Fruit fly (Drosophila melanogaster) whole organism, embryonic: ENCODE results near the gene CG31710.

ENCODE experiments used
- Abd-B ChIP-seq: fragments of 200-800 bp; sonication (Bioruptor generic); optimal IDR thresholded peaks from 2 replicates; lab custom pipeline; 2018; ENCODE audit warnings: missing biosample characterization, mild to moderate bottlenecking, missing genetic modification characterization, moderate library complexity
- Aef1 ChIP-seq: fragments of 200-800 bp; sonication (Bioruptor generic); IDR thresholded peaks from 3 replicates; pipeline ENCODE4 v1.3.6; 2022; ENCODE audit warnings: missing biosample characterization, missing genetic modification characterization
- Asciz ChIP-seq: fragments of 200-800 bp; sonication (Bioruptor generic); optimal IDR thresholded peaks from 2 replicates; lab custom pipeline; 2017; ENCODE audit warnings: missing biosample characterization, mild to moderate bottlenecking, missing genetic modification characterization, missing genetic modification reagents
- B-H1 ChIP-seq: fragments of 200-800 bp; sonication (Bioruptor generic); IDR thresholded peaks from 3 replicates; pipeline ENCODE4 v1.3.6; 2022; ENCODE audit warnings: missing biosample characterization, missing genetic modification characterization
- CG1024 ChIP-seq: fragments of 200-800 bp; sonication (Bioruptor generic); IDR thresholded peaks from 2 replicates; pipeline ENCODE4 v1.3.6; 2022; ENCODE audit warnings: missing biosample characterization, missing genetic modification characterization
- CG10366 ChIP-seq: fragments of 200-800 bp; sonication (Bioruptor generic); IDR thresholded peaks from 2 replicates; pipeline ENCODE4 v1.3.6; 2022; ENCODE audit warnings: missing biosample characterization, missing genetic modification characterization
- CG11247 ChIP-seq: fragments of 200-800 bp; sonication (Bioruptor generic); IDR thresholded peaks from 2 replicates; pipeline ENCODE4 v1.3.6; 2022; ENCODE audit warnings: missing biosample characterization, missing genetic modification characterization
- CG11695 ChIP-seq: fragments of 200-800 bp; sonication (Bioruptor generic); IDR thresholded peaks from 3 replicates; pipeline ENCODE4 v1.3.6; 2022; ENCODE audit warnings: missing biosample characterization, missing genetic modification characterization
- CG12155 ChIP-seq: fragments of 200-800 bp; sonication (Bioruptor generic); optimal IDR thresholded peaks from 3 replicates; lab custom pipeline; 2016; ENCODE audit warnings: missing biosample characterization, missing genetic modification characterization
- CG12391 ChIP-seq: fragments of 200-800 bp; sonication (Bioruptor generic); optimal IDR thresholded peaks from 3 replicates; lab custom pipeline; 2018; ENCODE audit warnings: missing biosample characterization, mild to moderate bottlenecking, missing genetic modification characterization, moderate library complexity
- CG1529 ChIP-seq: fragments of 200-800 bp; sonication (Bioruptor generic); optimal IDR thresholded peaks from 3 replicates; lab custom pipeline; 2018; ENCODE audit warnings: missing biosample characterization, missing genetic modification characterization
- CG2199 ChIP-seq: fragments of 200-800 bp; sonication (Bioruptor generic); IDR thresholded peaks from 3 replicates; pipeline ENCODE4 v1.3.6; 2022; ENCODE audit warnings: missing biosample characterization, missing genetic modification characterization
- CG30403 ChIP-seq: fragments of 200-800 bp; sonication (Bioruptor generic); optimal IDR thresholded peaks from 3 replicates; lab custom pipeline; 2016; ENCODE audit warnings: missing biosample characterization, missing genetic modification characterization
- CG4328 ChIP-seq: fragments of 200-800 bp; sonication (Bioruptor generic); optimal IDR thresholded peaks from 3 replicates; lab custom pipeline; 2017; ENCODE audit warnings: missing biosample characterization, missing genetic modification reagents, missing genetic modification characterization
- CG43689 ChIP-seq: fragments of 200-800 bp; sonication (Bioruptor generic); IDR thresholded peaks from 2 replicates; pipeline ENCODE4 v1.3.6; 2022; ENCODE audit warnings: missing biosample characterization, missing genetic modification characterization
- CG4424 ChIP-seq: fragments of 200-800 bp; sonication (Bioruptor generic); optimal IDR thresholded peaks from 3 replicates; lab custom pipeline; 2016; ENCODE audit warnings: missing biosample characterization, missing genetic modification characterization
- CG6689 ChIP-seq: fragments of 200-800 bp; sonication (Bioruptor generic); IDR thresholded peaks from 2 replicates; pipeline ENCODE4 v1.3.6; 2022; ENCODE audit warnings: missing biosample characterization, missing genetic modification characterization
- CG6765 ChIP-seq: fragments of 200-800 bp; sonication (Bioruptor generic); optimal IDR thresholded peaks from 3 replicates; lab custom pipeline; 2017; ENCODE audit warnings: missing biosample characterization, mild to moderate bottlenecking, missing genetic modification characterization
- CG8765 ChIP-seq: fragments of 200-800 bp; sonication (Bioruptor generic); IDR thresholded peaks from 2 replicates; pipeline ENCODE4 v1.3.6; 2022; ENCODE audit warnings: missing biosample characterization, missing genetic modification characterization
- Dad ChIP-seq: fragments of 200-800 bp; sonication (Bioruptor generic); optimal IDR thresholded peaks from 3 replicates; lab custom pipeline; 2016; ENCODE audit warnings: missing biosample characterization, missing genetic modification characterization
- Dfd ChIP-seq, 2 experiments: fragments of >200 bp; optimal IDR thresholded peaks; 2 replicates each; lab custom pipeline; 2017; ENCODE audit warnings: missing biosample characterization in 2 of 2, missing genetic modification characterization in 2 of 2
- Dref ChIP-seq: fragments of 200-800 bp; sonication (Bioruptor generic); IDR thresholded peaks from 2 replicates; pipeline ENCODE4 v1.3.6; 2022; ENCODE audit warnings: missing biosample characterization, missing genetic modification characterization
- Ets65A ChIP-seq: fragments of 200-800 bp; sonication (Bioruptor generic); peaks from one replicate; lab custom pipeline; 2016; ENCODE audit warnings: missing biosample characterization, missing genetic modification characterization
- Ets97D ChIP-seq: fragments of 200-800 bp; sonication (Bioruptor generic); optimal IDR thresholded peaks from 3 replicates; lab custom pipeline; 2016; ENCODE audit warnings: missing biosample characterization, missing genetic modification characterization
- Gsc ChIP-seq: fragments of 200-800 bp; sonication (Bioruptor generic); IDR thresholded peaks from 2 replicates; pipeline ENCODE4 v1.3.6; 2022; ENCODE audit warnings: missing biosample characterization, missing genetic modification characterization
- HLHmδ ChIP-seq: fragments of 200-800 bp; sonication (Bioruptor generic); optimal IDR thresholded peaks from 2 replicates; lab custom pipeline; 2018; ENCODE audit warnings: missing biosample characterization, mild to moderate bottlenecking, missing genetic modification characterization, moderate library complexity
- Lpt ChIP-seq: fragments of >200 bp; optimal IDR thresholded peaks from 2 replicates; lab custom pipeline; 2018; ENCODE audit warnings: missing biosample characterization, missing genetic modification characterization
- NFAT ChIP-seq: fragments of 200-800 bp; sonication (Bioruptor generic); IDR thresholded peaks from 2 replicates; pipeline ENCODE4 v1.3.6; 2022; ENCODE audit warnings: missing biosample characterization, missing genetic modification characterization
- Oaz ChIP-seq: fragments of 200-800 bp; sonication (Bioruptor generic); IDR thresholded peaks from 2 replicates; pipeline ENCODE4 v1.3.6; 2022; ENCODE audit warnings: missing biosample characterization, missing genetic modification characterization
- Oli ChIP-seq: fragments of 200-800 bp; sonication (Bioruptor generic); optimal IDR thresholded peaks from 2 replicates; lab custom pipeline; 2018; ENCODE audit warnings: missing biosample characterization, mild to moderate bottlenecking, missing genetic modification characterization, moderate library complexity
- Pdp1 ChIP-seq, 2 experiments: fragments of 200-800 bp; sonication (Bioruptor generic); optimal IDR thresholded peaks; 3 replicates each; lab custom pipeline; 2016; ENCODE audit warnings: missing biosample characterization in 2 of 2, missing genetic modification characterization in 2 of 2, mild to moderate bottlenecking in 1 of 2, moderate library complexity in 1 of 2
- Ravus ChIP-seq: fragments of 200-800 bp; sonication (Bioruptor generic); IDR thresholded peaks from 2 replicates; pipeline ENCODE4 v1.3.6; 2022; ENCODE audit warnings: missing biosample characterization, missing genetic modification characterization
- Sox102F ChIP-seq: fragments of 200-800 bp; sonication (Bioruptor generic); optimal IDR thresholded peaks from 2 replicates; lab custom pipeline; 2018; ENCODE audit warnings: missing biosample characterization, mild to moderate bottlenecking, missing genetic modification characterization, moderate library complexity
- Trl ChIP-seq, 3 experiments: fragments of >200 bp in 2 of 3; fragments of 200-800 bp in 1 of 3; sonication (Bioruptor generic) in 1 of 3; optimal IDR thresholded peaks; 2 replicates in 1 of 3; 3 replicates in 2 of 3; lab custom pipeline; 2016 to 2017; ENCODE audit warnings: missing biosample characterization in 1 of 3, missing genetic modification characterization in 1 of 3
- Usf ChIP-seq: fragments of 200-800 bp; sonication (Bioruptor generic); optimal IDR thresholded peaks from 2 replicates; lab custom pipeline; 2017; ENCODE audit warnings: missing genotype, missing biosample characterization, missing genetic modification characterization
- ash1 ChIP-seq: fragments of 200-800 bp; sonication (Bioruptor generic); optimal IDR thresholded peaks from 2 replicates; lab custom pipeline; 2018; ENCODE audit warnings: missing biosample characterization, mild to moderate bottlenecking, missing genetic modification characterization
- ato ChIP-seq: fragments of 200-800 bp; sonication (Bioruptor generic); IDR thresholded peaks from 2 replicates; pipeline ENCODE4 v1.3.6; 2022; ENCODE audit warnings: missing biosample characterization, missing genetic modification characterization; ENCODE audit not compliant: partially characterized antibody
- bab2 ChIP-seq: fragments of 200-800 bp; sonication (Bioruptor generic); optimal IDR thresholded peaks from 2 replicates; lab custom pipeline; 2016; ENCODE audit warnings: missing biosample characterization, missing genetic modification characterization
- br ChIP-seq: fragments of >200 bp; optimal IDR thresholded peaks from 2 replicates; lab custom pipeline; 2017
- cwo ChIP-seq: fragments of 200-800 bp; sonication (Bioruptor generic); optimal IDR thresholded peaks from 3 replicates; lab custom pipeline; 2017; ENCODE audit warnings: missing biosample characterization, missing genetic modification characterization, mild to moderate bottlenecking, moderate library complexity, missing genetic modification reagents
- dimm ChIP-seq: fragments of 200-800 bp; sonication (Bioruptor generic); IDR thresholded peaks from 2 replicates; pipeline ENCODE4 v1.3.6; 2022; ENCODE audit warnings: missing biosample characterization, missing genetic modification characterization
- en ChIP-seq: fragments of 200-800 bp; sonication (Bioruptor generic); optimal IDR thresholded peaks from 2 replicates; lab custom pipeline; 2016; ENCODE audit warnings: missing biosample characterization, missing genetic modification characterization
- eyg ChIP-seq: fragments of 200-800 bp; sonication (Bioruptor generic); optimal IDR thresholded peaks from 3 replicates; lab custom pipeline; 2016; ENCODE audit warnings: missing biosample characterization, missing genetic modification characterization
- lilli ChIP-seq: fragments of 200-800 bp; sonication (Bioruptor generic); optimal IDR thresholded peaks from 3 replicates; lab custom pipeline; 2016; ENCODE audit warnings: missing biosample characterization, missing genetic modification characterization
- lov ChIP-seq, 2 experiments: fragments of 200-800 bp in 1 of 2; fragments of >200 bp in 1 of 2; sonication (Bioruptor generic) in 1 of 2; IDR thresholded peaks in 1 of 2; optimal IDR thresholded peaks in 1 of 2; 2 replicates in 1 of 2; 3 replicates in 1 of 2; pipeline versions ENCODE4 v1.3.6 to Lab custom; 2017 to 2022; ENCODE audit warnings: missing biosample characterization in 1 of 2, missing genetic modification characterization in 1 of 2
- nmo ChIP-seq: fragments of 200-800 bp; sonication (Bioruptor generic); optimal IDR thresholded peaks from 2 replicates; lab custom pipeline; 2018; ENCODE audit warnings: missing biosample characterization, mild to moderate bottlenecking, missing genetic modification characterization, moderate library complexity
- onecut ChIP-seq: fragments of 200-800 bp; sonication (Bioruptor generic); IDR thresholded peaks from 2 replicates; pipeline ENCODE4 v1.3.6; 2022; ENCODE audit warnings: missing biosample characterization, missing genetic modification characterization
- pros ChIP-seq: fragments of 200-800 bp; sonication (Bioruptor generic); optimal IDR thresholded peaks from 3 replicates; lab custom pipeline; 2019; ENCODE audit warnings: missing biosample characterization, mild to moderate bottlenecking, missing genetic modification characterization, moderate library complexity
- row ChIP-seq: fragments of 200-800 bp; sonication (Bioruptor generic); IDR thresholded peaks from 3 replicates; pipeline ENCODE4 v1.3.6; 2022; ENCODE audit warnings: missing biosample characterization, missing genetic modification characterization
- trh ChIP-seq: fragments of 200-800 bp; sonication (Bioruptor generic); optimal IDR thresholded peaks from 2 replicates; lab custom pipeline; 2016; ENCODE audit warnings: missing biosample characterization, missing genetic modification characterization
- zfh2 ChIP-seq: fragments of 200-800 bp; sonication (Bioruptor generic); optimal IDR thresholded peaks from 2 replicates; lab custom pipeline; 2016; ENCODE audit warnings: missing biosample characterization, missing genetic modification characterization

Gene CG31710

dm6 chr2L:9698923-9699493, 6.7 kb downstream of the CG31710 start, which contains the start of gene Pka-C1 (continued):
- TF ChIP-seq Oli (tag; lab: Kevin White, UChicago) (peak; percentile 18), CG1024 (GFP tag; lab: Robert Waterston, UW) (peak; percentile 37; the same call in 1 of the 2 replicates), dimm (GFP tag; lab: Robert Waterston, UW) (no peak), zfh2 (GFP tag; lab: Kevin White, UChicago) (no peak), en (GFP tag; lab: Kevin White, UChicago) (no peak), CG8765 (no peak), CG12155 (no peak), eyg (no peak), Sox102F (no peak), trh (GFP tag; lab: Kevin White, UChicago) (no peak), CG6689 (GFP tag; lab: Robert Waterston, UW) (no peak), lilli (peak; percentile 13), Dfd (GFP tag; optimal IDR thresholded peaks at IDR 0.05; lab: Kevin White, UChicago) (no peak), CG6765 (GFP tag; lab: Kevin White, UChicago) (peak; percentile 36), CG2199 (0 out of 3 replicates have a peak, but pooled peaks have one; percentile 49), Ets65A (GFP tag; lab: Kevin White, UChicago) (peak; percentile 80), onecut (GFP tag; lab: Robert Waterston, UW) (peak; percentile 97), CG1529 (no peak), ato (GFP tag; lab: Robert Waterston, UW) (peak; percentile 45), Usf (no peak), Ravus (no peak), CG30403 (no peak), CG4424 (GFP tag; lab: Kevin White, UChicago) (no peak), NFAT (GFP tag; lab: Robert Waterston, UW) (peak; percentile 70), Dref (peak; percentile 91), Lpt (GFP tag; lab: Kevin White, UChicago) (no peak), Trl (optimal IDR thresholded peaks at IDR 0.05; lab: Kevin White, UChicago) (no peak), Trl (GFP tag; optimal IDR thresholded peaks at IDR 0.05; lab: Kevin White, UChicago) (no peak), CG43689 (GFP tag; lab: Robert Waterston, UW) (no peak), B-H1 (GFP tag; lab: Robert Waterston, UW) (no peak), lov (optimal IDR thresholded peaks at IDR 0.05; lab: Kevin White, UChicago) (no peak), lov (GFP tag; IDR thresholded peaks at IDR 0.05; lab: Robert Waterston, UW) (0 out of 3 replicates have a peak, but pooled peaks have one; percentile 24), bab2 (GFP tag; lab: Kevin White, UChicago) (no peak), Pdp1 (GFP tag; optimal IDR thresholded peaks at IDR 0.05; lab: Kevin White, UChicago) (peak; percentile 11 to 88), br (lab: Kevin White, UChicago) (no peak), pros (GFP tag; lab: Kevin White, UChicago) (no peak), ash1 (GFP tag; lab: Kevin White, UChicago) (no peak), Oaz (GFP tag; lab: Robert Waterston, UW) (0 out of 2 replicates have a peak, but pooled peaks have one; percentile 5), CG10366 (no peak), Dad (no peak), Ets97D (GFP tag; lab: Kevin White, UChicago) (peak; percentile 71), CG4328 (GFP tag; lab: Kevin White, UChicago) (no peak), HLHmδ (GFP tag; lab: Kevin White, UChicago) (peak; percentile 42), cwo (no peak), row (GFP tag; lab: Robert Waterston, UW) (peak; percentile 59; the same call in 2 of the 3 replicates), CG11695 (GFP tag; lab: Robert Waterston, UW) (no peak), CG11247 (GFP tag; lab: Robert Waterston, UW) (peak; percentile 54), CG12391 (tag; lab: Kevin White, UChicago) (peak; percentile 44), nmo (GFP tag; lab: Kevin White, UChicago) (peak; percentile 52), Abd-B (peak; percentile 66), Aef1 (GFP tag; lab: Robert Waterston, UW) (0 out of 3 replicates have a peak, but pooled peaks have one; percentile 22), Gsc (GFP tag; lab: Robert Waterston, UW) (no peak), Asciz (GFP tag; lab: Kevin White, UChicago) (no peak)
